Fruit fly (Drosophila melanogaster): Measurements from ENCODE around the gene Cds.

Cds gene

dm6 chr3L:8177795-8178564 lies 50.4 kb downstream of the Cds start, which contains the start of gene Nmt (continued):
- TF ChIP-seq nom (GFP tag; optimal IDR thresholded peaks at IDR 0.05) = no peak
- no peak for TF ChIP-seq CG10462 (GFP tag; optimal IDR thresholded peaks at IDR 0.05)
- TF ChIP-seq CG6813 (GFP tag; optimal IDR thresholded peaks at IDR 0.05) = no peak
- TF ChIP-seq sisA (GFP tag; IDR thresholded peaks at IDR 0.05) = peak; percentile 43
- peak in 1 of 2 experiments; percentile 43 for TF ChIP-seq bsh (GFP tag; optimal IDR thresholded peaks at IDR 0.05)
- no peak for TF ChIP-seq CG18764 (GFP tag; optimal IDR thresholded peaks at IDR 0.05)
- TF ChIP-seq CG14710 (tag; optimal IDR thresholded peaks at IDR 0.05) = no peak
- no peak for TF ChIP-seq sr (GFP tag; IDR thresholded peaks at IDR 0.05)
- peak; percentile 4 for TF ChIP-seq Dip3 (GFP tag; optimal IDR thresholded peaks at IDR 0.05)
- peak; percentile 75 for TF ChIP-seq Scr (GFP tag; IDR thresholded peaks at IDR 0.05; ENCODE audit: partially characterized antibody)
- TF ChIP-seq HHEX (GFP tag; optimal IDR thresholded peaks at IDR 0.05) = no peak
- no peak for TF ChIP-seq jumu (GFP tag; optimal IDR thresholded peaks at IDR 0.05)
- no peak for TF ChIP-seq CG15696 (tag; optimal IDR thresholded peaks at IDR 0.05)
- peak; percentile 25 for TF ChIP-seq YL-1 (GFP tag; optimal IDR thresholded peaks at IDR 0.05)
- peak; percentile 53; the same call in 2 of the 3 replicates for TF ChIP-seq CG14860 (GFP tag; IDR thresholded peaks at IDR 0.05; ENCODE audit: partially characterized antibody)
- no peak for TF ChIP-seq yki (optimal IDR thresholded peaks at IDR 0.05)
- 0 out of 2 replicates have a peak, but pooled peaks have one; percentile 36 for TF ChIP-seq Ada2b (GFP tag; IDR thresholded peaks at IDR 0.05)
- no peak for TF ChIP-seq CG17612 (GFP tag; IDR thresholded peaks at IDR 0.05)
- no peak for TF ChIP-seq CG10543 (GFP tag; optimal IDR thresholded peaks at IDR 0.05)
- TF ChIP-seq CG32532 (GFP tag; IDR thresholded peaks at IDR 0.05) = peak; percentile 64
- TF ChIP-seq CG13624 (GFP tag; optimal IDR thresholded peaks at IDR 0.05) = no peak
- no peak for TF ChIP-seq Hr39 (optimal IDR thresholded peaks at IDR 0.05)
- TF ChIP-seq lbe (GFP tag; optimal IDR thresholded peaks at IDR 0.05) = no peak
- TF ChIP-seq Awh (GFP tag; IDR thresholded peaks at IDR 0.05) = no peak
- TF ChIP-seq eve (GFP tag; optimal IDR thresholded peaks at IDR 0.05) = no peak
- TF ChIP-seq CG10147 (GFP tag; optimal IDR thresholded peaks at IDR 0.05) = no peak
- TF ChIP-seq MESR4 (GFP tag; optimal IDR thresholded peaks at IDR 0.05) = peak; percentile 45
- no peak for TF ChIP-seq CG17829 (tag; optimal IDR thresholded peaks at IDR 0.05)
- TF ChIP-seq mld (GFP tag; IDR thresholded peaks at IDR 0.05; ENCODE audit: partially characterized antibody) = peak; percentile 62; the same call in 1 of the 3 replicates
- TF ChIP-seq CG11093 (GFP tag; IDR thresholded peaks at IDR 0.05) = 0 out of 3 replicates have a peak, but pooled peaks have one; percentile 11
- no peak for TF ChIP-seq tap (tag; optimal IDR thresholded peaks at IDR 0.05)
- no peak for TF ChIP-seq CrebB (tag; optimal IDR thresholded peaks at IDR 0.05)
- TF ChIP-seq CG6272 (GFP tag; IDR thresholded peaks at IDR 0.05) = no peak
- no peak for TF ChIP-seq sob (GFP tag; IDR thresholded peaks at IDR 0.05)
- peak; percentile 25 for TF ChIP-seq zfh2 (GFP tag; optimal IDR thresholded peaks at IDR 0.05)
- TF ChIP-seq tgo (GFP tag; IDR thresholded peaks at IDR 0.05) = no peak
- TF ChIP-seq Sox100B (GFP tag; optimal IDR thresholded peaks at IDR 0.05) = no peak
- TF ChIP-seq chinmo (GFP tag; IDR thresholded peaks at IDR 0.05; ENCODE audit: partially characterized antibody) = peak; percentile 78; the same call in 3 of the 4 replicates
- no peak for TF ChIP-seq NC2β (GFP tag; optimal IDR thresholded peaks at IDR 0.05)
- no peak for TF ChIP-seq CG17186 (GFP tag; optimal IDR thresholded peaks at IDR 0.05)
- TF ChIP-seq CG11560 (tag; IDR thresholded peaks at IDR 0.05) = no peak
- peak; percentile 88 for TF ChIP-seq CG6791 (GFP tag; IDR thresholded peaks at IDR 0.05; ENCODE audit: partially characterized antibody)
- TF ChIP-seq CG8290 (GFP tag; optimal IDR thresholded peaks at IDR 0.05) = no peak
- TF ChIP-seq CG8290 (tag; optimal IDR thresholded peaks at IDR 0.05) = peak in 1 of 2 experiments; percentile 3
- no peak for TF ChIP-seq Gsc (GFP tag; IDR thresholded peaks at IDR 0.05)
- no peak for TF ChIP-seq Doc2 (GFP tag; IDR thresholded peaks at IDR 0.05)
- no peak for TF ChIP-seq CG12744 (GFP tag; optimal IDR thresholded peaks at IDR 0.05)
- no peak for TF ChIP-seq E2f1 (GFP tag; IDR thresholded peaks at IDR 0.05)
- no peak for TF ChIP-seq schlank (tag; optimal IDR thresholded peaks at IDR 0.05)
- no peak for TF ChIP-seq disco-r (GFP tag; optimal IDR thresholded peaks at IDR 0.05)
